Fruit fly (Drosophila melanogaster): ENCODE results near the gene Dic61B.

- no peak for TF ChIP-seq CG8478 (optimal IDR thresholded peaks at IDR 0.05)
- no peak for TF ChIP-seq CTCF (optimal IDR thresholded peaks at IDR 0.05)
Observed at dm6 chr3L:166789-167132, 14.4 kb upstream of the Dic61B start.
